Worm (Caenorhabditis elegans) whole organism, L4 larva: ENCODE data around the gene ugt-46.

Source experiments
- D1046.2 ChIP-seq: fragments of 200-800 bp; sonication (Bioruptor generic); IDR thresholded peaks from 2 replicates; pipeline ENCODE4 v1.3.6; 2022; ENCODE audit warnings: missing genetic modification characterization, missing compliant biosample characterization
- ceh-28 ChIP-seq: fragments of 150-350 bp; optimal IDR thresholded peaks from 2 replicates; lab custom pipeline; 2014; ENCODE audit warnings: missing biosample characterization, missing genetic modification reagents, missing genetic modification characterization
- ces-1 ChIP-seq: fragments of 150-350 bp; sonication (generic microtip); optimal IDR thresholded peaks from 4 replicates; lab custom pipeline; 2014; ENCODE audit warnings: missing biosample characterization, missing genetic modification reagents, missing genetic modification characterization
- egl-27 ChIP-seq: sonication (generic microtip); optimal IDR thresholded peaks from 3 replicates; lab custom pipeline; 2017; ENCODE audit warnings: missing biosample characterization, missing genetic modification reagents, missing genetic modification characterization
- jun-1 ChIP-seq: fragments of 150-350 bp; optimal IDR thresholded peaks from 2 replicates; lab custom pipeline; 2014; ENCODE audit warnings: missing biosample characterization, missing genetic modification reagents, missing genetic modification characterization
- lin-15B ChIP-seq: fragments of 150-350 bp; sonication (generic microtip); optimal IDR thresholded peaks from 3 replicates; lab custom pipeline; 2014; ENCODE audit warnings: missing biosample characterization, missing genetic modification characterization
- nhr-25 ChIP-seq: sonication (generic microtip); optimal IDR thresholded peaks from 2 replicates; lab custom pipeline; 2017; ENCODE audit warnings: missing genetic modification characterization, mild to moderate bottlenecking, missing compliant biosample characterization, antibody characterized with exemption, moderate library complexity, borderline replicate concordance; ENCODE audit not compliant: insufficient read depth
- snpc-4 ChIP-seq: fragments of 150-350 bp; optimal IDR thresholded peaks from 2 replicates; lab custom pipeline; 2014; ENCODE audit warnings: missing biosample characterization, missing genetic modification characterization
- unc-62 ChIP-seq, 3 experiments: fragments of 150-350 bp in 1 of 3; sonication (generic microtip); optimal IDR thresholded peaks in 2 of 3; peaks in 1 of 3; 1 replicate in 1 of 3; 2 replicates in 2 of 3; lab custom pipeline; 2014 to 2017; ENCODE audit warnings: missing biosample characterization in 3 of 3, missing genetic modification characterization in 3 of 3, missing genetic modification reagents in 3 of 3, missing genotype in 1 of 3
- zag-1 ChIP-seq: fragments of 150-350 bp; optimal IDR thresholded peaks from 2 replicates; lab custom pipeline; 2014; ENCODE audit warnings: missing biosample characterization, missing genetic modification characterization
- ztf-11 ChIP-seq: fragments of 150-350 bp; optimal IDR thresholded peaks from 2 replicates; lab custom pipeline; 2014; ENCODE audit warnings: missing biosample characterization, missing genetic modification characterization

DNA sequence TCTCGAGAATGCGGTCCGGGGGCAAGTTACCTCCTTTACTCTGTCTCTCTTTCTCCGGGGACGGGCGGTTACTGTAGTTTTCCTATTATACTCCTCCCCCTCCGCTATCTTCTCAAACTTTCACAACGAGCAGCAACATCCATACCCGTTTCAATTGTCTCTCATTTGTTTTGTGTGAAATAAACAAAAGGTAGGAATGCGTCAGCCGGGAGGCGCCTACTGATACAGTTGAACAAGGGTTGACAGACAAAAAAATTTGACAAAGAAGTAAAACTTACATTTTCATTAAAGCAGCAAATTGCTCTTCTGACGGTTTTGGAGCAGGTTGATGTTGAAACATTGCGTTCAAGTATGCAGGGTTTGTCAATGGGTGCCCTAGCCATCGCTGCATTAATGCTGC lies 25.1 kb downstream of the ugt-46 start:
- TF ChIP-seq jun-1 (tag; lab: Kevin White, UChicago) (no peak), nhr-25 (tag; lab: Kevin White, UChicago) (no peak), zag-1 (tag; lab: Kevin White, UChicago) (no peak), ceh-28 (no peak), ztf-11 (tag; lab: Kevin White, UChicago) (no peak), unc-62 (GFP tag; optimal IDR thresholded peaks at IDR 0.05 in 1 of 2; lab: Kevin White, UChicago) (no peak), unc-62 (tag; optimal IDR thresholded peaks at IDR 0.05; lab: Kevin White, UChicago) (no peak), D1046.2 (GFP tag; lab: Robert Waterston, UW) (no peak), egl-27 (tag; lab: Kevin White, UChicago) (no peak), snpc-4 (tag; lab: Kevin White, UChicago) (no peak), lin-15B (tag; lab: Kevin White, UChicago) (no peak), ces-1 (GFP tag; lab: Kevin White, UChicago) (no peak)
